Worm (Caenorhabditis elegans) whole organism, L2 larva: ENCODE data around the gene T14B4.20.

Source experiments
- C34F6.9 ChIP-seq: fragments of 150-350 bp; optimal IDR thresholded peaks from 2 replicates; lab custom pipeline; 2014; ENCODE audit warnings: missing biosample characterization, missing genetic modification characterization
- F13H6.1 ChIP-seq: sonication (generic microtip); optimal IDR thresholded peaks from 2 replicates; lab custom pipeline; 2016; ENCODE audit warnings: missing genetic modification characterization, missing compliant biosample characterization
- R02D3.7 ChIP-seq: fragments of 150-350 bp; optimal IDR thresholded peaks from 2 replicates; lab custom pipeline; 2014; ENCODE audit warnings: missing biosample characterization, missing genetic modification characterization
- Y55F3AM.14 ChIP-seq: fragments of 200-800 bp; sonication (Bioruptor generic); optimal IDR thresholded peaks from 2 replicates; lab custom pipeline; 2018; ENCODE audit warnings: mild to moderate bottlenecking, missing genetic modification characterization, missing compliant biosample characterization
- alr-1 ChIP-seq: fragments of 150-350 bp; optimal IDR thresholded peaks from 2 replicates; lab custom pipeline; 2014; ENCODE audit warnings: missing biosample characterization, missing genetic modification characterization
- aly-2 ChIP-seq: fragments of 150-350 bp; optimal IDR thresholded peaks from 2 replicates; lab custom pipeline; 2014; ENCODE audit warnings: missing biosample characterization, missing genetic modification characterization
- blmp-1 ChIP-seq: sonication (generic microtip); optimal IDR thresholded peaks from 2 replicates; lab custom pipeline; 2017; ENCODE audit warnings: missing genetic modification characterization, mild to moderate bottlenecking, missing compliant biosample characterization, antibody characterized with exemption, moderate library complexity; ENCODE audit not compliant: insufficient read depth
- ceh-16 ChIP-seq: fragments of 150-350 bp; optimal IDR thresholded peaks from 2 replicates; lab custom pipeline; 2014; ENCODE audit warnings: missing biosample characterization, missing genetic modification characterization
- ceh-82 ChIP-seq: fragments of 150-350 bp; optimal IDR thresholded peaks from 2 replicates; lab custom pipeline; 2014; ENCODE audit warnings: missing biosample characterization, missing genetic modification characterization
- crh-2 ChIP-seq: sonication (generic microtip); optimal IDR thresholded peaks from 2 replicates; lab custom pipeline; 2017; ENCODE audit warnings: missing biosample characterization, missing genetic modification characterization
- dmd-4 ChIP-seq: sonication (generic microtip); optimal IDR thresholded peaks from 2 replicates; lab custom pipeline; 2017; ENCODE audit warnings: missing biosample characterization, missing genetic modification characterization
- egl-27 ChIP-seq: sonication (generic microtip); optimal IDR thresholded peaks from 3 replicates; lab custom pipeline; 2017; ENCODE audit warnings: missing biosample characterization, missing genetic modification reagents, missing genetic modification characterization
- elt-1 ChIP-seq: fragments of 150-350 bp; optimal IDR thresholded peaks from 2 replicates; lab custom pipeline; 2014; ENCODE audit warnings: missing biosample characterization, missing genetic modification characterization
- elt-3 ChIP-seq: sonication (generic microtip); optimal IDR thresholded peaks from 2 replicates; lab custom pipeline; 2017; ENCODE audit warnings: missing biosample characterization, missing genetic modification characterization
- gmeb-1 ChIP-seq: fragments of 150-350 bp; optimal IDR thresholded peaks from 2 replicates; lab custom pipeline; 2014; ENCODE audit warnings: missing biosample characterization, missing genetic modification characterization
- lin-11 ChIP-seq: fragments of 150-350 bp; sonication (generic microtip); optimal IDR thresholded peaks from 2 replicates; lab custom pipeline; 2014; ENCODE audit warnings: missing biosample characterization, missing genetic modification characterization, inconsistent platforms, mixed read lengths
- lin-13 ChIP-seq: fragments of 150-350 bp; optimal IDR thresholded peaks from 2 replicates; lab custom pipeline; 2014; ENCODE audit warnings: missing biosample characterization, missing genetic modification reagents, missing genetic modification characterization
- lin-39 ChIP-seq: fragments of 150-350 bp; optimal IDR thresholded peaks from 2 replicates; lab custom pipeline; 2014; ENCODE audit warnings: missing biosample characterization, missing genetic modification reagents, missing genetic modification characterization
- lsy-2 ChIP-seq, 2 experiments: fragments of 150-350 bp in 1 of 2; sonication (generic microtip) in 1 of 2; optimal IDR thresholded peaks; 2 replicates each; lab custom pipeline; 2014 to 2017; ENCODE audit warnings: missing biosample characterization in 2 of 2, missing genetic modification characterization in 2 of 2
- mab-5 ChIP-seq: fragments of 150-350 bp; optimal IDR thresholded peaks from 2 replicates; lab custom pipeline; 2014; ENCODE audit warnings: missing biosample characterization, missing genetic modification characterization
- mdl-1 ChIP-seq, 2 experiments: fragments of 150-350 bp in 1 of 2; sonication (generic microtip) in 1 of 2; optimal IDR thresholded peaks; 2 replicates each; lab custom pipeline; 2017; ENCODE audit warnings: missing biosample characterization in 2 of 2, missing genetic modification characterization in 2 of 2
- nhr-10 ChIP-seq: sonication (generic microtip); optimal IDR thresholded peaks from 2 replicates; lab custom pipeline; 2017; ENCODE audit warnings: missing biosample characterization, missing genetic modification characterization
- nhr-11 ChIP-seq: fragments of 150-350 bp; optimal IDR thresholded peaks from 2 replicates; lab custom pipeline; 2014; ENCODE audit warnings: missing biosample characterization, missing genetic modification characterization
- nhr-12 ChIP-seq: fragments of 150-350 bp; optimal IDR thresholded peaks from 2 replicates; lab custom pipeline; 2014; ENCODE audit warnings: missing biosample characterization, missing genetic modification characterization
- nhr-129 ChIP-seq: fragments of 150-350 bp; optimal IDR thresholded peaks from 2 replicates; lab custom pipeline; 2014; ENCODE audit warnings: missing biosample characterization, missing genetic modification characterization
- nhr-21 ChIP-seq: fragments of 150-350 bp; optimal IDR thresholded peaks from 2 replicates; lab custom pipeline; 2014; ENCODE audit warnings: missing biosample characterization, missing genetic modification characterization
- nhr-23 ChIP-seq: fragments of 150-350 bp; optimal IDR thresholded peaks from 2 replicates; lab custom pipeline; 2014; ENCODE audit warnings: missing biosample characterization, missing genetic modification reagents, missing genetic modification characterization
- nhr-237 ChIP-seq: fragments of 150-350 bp; optimal IDR thresholded peaks from 2 replicates; lab custom pipeline; 2014; ENCODE audit warnings: missing biosample characterization, missing genetic modification characterization
- nhr-25 ChIP-seq: fragments of 150-350 bp; sonication (generic microtip); optimal IDR thresholded peaks from 3 replicates; lab custom pipeline; 2014; ENCODE audit warnings: missing biosample characterization, missing genetic modification characterization
- nhr-6 ChIP-seq: fragments of 150-350 bp; optimal IDR thresholded peaks from 2 replicates; lab custom pipeline; 2014; ENCODE audit warnings: missing biosample characterization, missing genetic modification characterization
- peb-1 ChIP-seq: fragments of 150-350 bp; optimal IDR thresholded peaks from 2 replicates; lab custom pipeline; 2014; ENCODE audit warnings: missing biosample characterization, missing genetic modification characterization
- sem-4 ChIP-seq: fragments of 150-350 bp; optimal IDR thresholded peaks from 2 replicates; lab custom pipeline; 2014; ENCODE audit warnings: missing biosample characterization, missing genetic modification reagents, missing genetic modification characterization
- sma-3 ChIP-seq: sonication (generic microtip); optimal IDR thresholded peaks from 2 replicates; lab custom pipeline; 2016; ENCODE audit warnings: missing genetic modification reagents, missing genetic modification characterization, missing compliant biosample characterization
- sma-9 ChIP-seq, 2 experiments: fragments of 150-350 bp in 1 of 2; sonication (generic microtip) in 1 of 2; optimal IDR thresholded peaks; 2 replicates each; lab custom pipeline; 2014 to 2016; ENCODE audit warnings: missing genetic modification characterization in 2 of 2, mild to moderate bottlenecking in 1 of 2, missing biosample characterization in 1 of 2, missing compliant biosample characterization in 1 of 2, missing genetic modification reagents in 1 of 2, moderate library complexity in 1 of 2
- snpc-4 ChIP-seq: fragments of 150-350 bp; optimal IDR thresholded peaks from 2 replicates; lab custom pipeline; 2014; ENCODE audit warnings: missing biosample characterization, missing genetic modification characterization
- unc-39 ChIP-seq: fragments of 150-350 bp; optimal IDR thresholded peaks from 2 replicates; lab custom pipeline; 2014; ENCODE audit warnings: missing biosample characterization, missing genetic modification characterization
- unc-55 ChIP-seq: fragments of 150-350 bp; sonication (generic microtip); optimal IDR thresholded peaks from 3 replicates; lab custom pipeline; 2014; ENCODE audit warnings: missing biosample characterization, missing genetic modification reagents, missing genetic modification characterization
- unc-62 ChIP-seq: fragments of 150-350 bp; optimal IDR thresholded peaks from 2 replicates; lab custom pipeline; 2014; ENCODE audit warnings: missing biosample characterization, missing genetic modification reagents, missing genetic modification characterization
- zag-1 ChIP-seq: fragments of 150-350 bp; optimal IDR thresholded peaks from 2 replicates; lab custom pipeline; 2014; ENCODE audit warnings: missing biosample characterization, missing genetic modification characterization
- ztf-1 ChIP-seq: fragments of 200-800 bp; sonication (Bioruptor generic); conservative IDR thresholded peaks from 2 replicates; pipeline ENCODE4 v1.3.6; 2022; ENCODE audit warnings: missing genetic modification characterization, missing compliant biosample characterization
- ztf-11 ChIP-seq: sonication (generic microtip); optimal IDR thresholded peaks from 2 replicates; lab custom pipeline; 2017; ENCODE audit warnings: missing biosample characterization, missing genetic modification characterization
- ztf-4 ChIP-seq: fragments of 150-350 bp; optimal IDR thresholded peaks from 2 replicates; lab custom pipeline; 2014; ENCODE audit warnings: missing biosample characterization, missing genetic modification characterization

Gene T14B4.20

DNA sequence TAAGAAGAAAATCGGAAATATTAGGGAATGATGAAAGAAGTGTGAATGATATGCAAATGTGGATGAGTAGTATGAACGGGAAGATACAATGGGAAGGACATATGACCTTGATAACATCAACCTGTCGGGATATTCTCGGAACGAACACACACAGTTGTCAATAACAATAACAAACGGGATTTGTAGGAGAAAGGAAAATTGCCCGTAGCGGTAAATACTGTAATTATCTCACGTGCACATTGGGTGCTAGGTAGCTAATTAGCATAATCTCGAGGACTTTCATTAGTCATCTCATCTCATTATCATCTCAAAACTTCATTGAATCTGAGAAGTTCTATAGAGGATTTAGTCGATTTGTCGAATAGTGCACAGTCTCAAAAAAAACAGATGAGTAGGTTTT lies 3.7 kb upstream of the T14B4.20 start:
- TF ChIP-seq ztf-11 (no peak), dmd-4 (tag; lab: Kevin White, UChicago) (no peak), ceh-82 (tag; lab: Kevin White, UChicago) (no peak), elt-1 (no peak), nhr-6 (tag; lab: Kevin White, UChicago) (no peak), unc-55 (GFP tag; lab: Kevin White, UChicago) (no peak), ceh-16 (tag; lab: Kevin White, UChicago) (no peak), nhr-10 (tag; lab: Kevin White, UChicago) (no peak), F13H6.1 (tag; lab: Kevin White, UChicago) (no peak), nhr-12 (tag; lab: Kevin White, UChicago) (no peak), nhr-25 (tag; lab: Kevin White, UChicago) (no peak), nhr-21 (no peak), ztf-4 (tag; lab: Kevin White, UChicago) (no peak), lin-13 (no peak), unc-39 (no peak), mdl-1 (tag; optimal IDR thresholded peaks at IDR 0.05; lab: Kevin White, UChicago) (no peak), nhr-129 (tag; lab: Kevin White, UChicago) (no peak), gmeb-1 (no peak), sma-9 (GFP tag; optimal IDR thresholded peaks at IDR 0.05; lab: Kevin White, UChicago) (no peak), sma-9 (tag; optimal IDR thresholded peaks at IDR 0.05; lab: Kevin White, UChicago) (no peak), egl-27 (tag; lab: Kevin White, UChicago) (no peak)

DNA sequence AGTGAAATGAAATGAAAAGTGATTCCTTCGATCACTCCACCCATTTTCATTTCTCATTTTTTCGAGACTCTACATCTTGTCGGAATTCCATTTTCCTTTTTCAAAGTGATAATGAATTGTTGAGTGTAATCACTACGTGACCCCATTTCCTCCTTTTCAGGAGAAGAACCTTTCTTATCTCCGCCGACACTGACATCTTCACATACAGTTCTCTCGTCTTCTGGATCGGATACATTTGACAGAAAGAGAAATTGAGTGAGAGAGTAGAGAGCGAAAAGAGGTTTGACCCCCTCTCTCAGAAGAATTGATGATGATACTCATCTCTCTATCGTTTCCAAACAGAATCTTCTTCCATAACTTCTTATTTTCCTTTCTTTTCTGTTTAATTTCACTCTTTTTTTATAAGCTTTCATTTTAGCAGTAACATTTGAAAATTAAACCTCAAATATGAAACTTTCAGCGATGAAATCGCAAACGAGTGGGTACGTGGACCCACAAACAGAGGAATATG lies 2.8 kb upstream of the T14B4.20 start, which contains the start of gene dpy-2:
Gene dpy-2, plus strand, starts transcription at position 461 of the 511 bp plus-strand sequence.
- TF ChIP-seq nhr-21 = peak; percentile 44
- peak; percentile 67 for TF ChIP-seq blmp-1
- no peak for TF ChIP-seq gmeb-1

DNA sequence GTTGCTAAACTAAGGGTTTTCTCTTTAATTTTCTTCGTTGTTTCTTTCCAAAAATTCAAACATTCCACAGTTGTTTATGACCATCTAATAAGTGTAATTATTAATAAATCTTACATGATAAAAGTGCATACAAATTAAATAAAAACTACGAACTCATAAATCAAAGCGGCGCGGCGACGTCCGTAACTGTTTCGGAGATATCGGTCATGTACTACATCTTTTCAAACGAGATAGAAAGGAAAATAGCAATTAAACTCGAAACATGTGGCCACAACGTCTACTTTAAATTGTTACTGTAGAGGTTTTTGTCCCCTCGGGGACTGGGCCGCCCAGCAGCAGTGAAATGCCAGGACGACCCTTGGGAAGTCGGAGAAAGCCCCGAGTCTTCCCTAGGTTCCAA lies 848 bp upstream of the T14B4.20 start:
- TF ChIP-seq mdl-1 (tag; optimal IDR thresholded peaks at IDR 0.05; lab: Kevin White, UChicago) (no peak), sma-9 (GFP tag; optimal IDR thresholded peaks at IDR 0.05; lab: Kevin White, UChicago) (peak; percentile 59), sma-9 (tag; optimal IDR thresholded peaks at IDR 0.05; lab: Kevin White, UChicago) (no peak), nhr-21 (peak; percentile 42)
- TF ChIP-seq, all 48 proteins: peak for 2

DNA sequence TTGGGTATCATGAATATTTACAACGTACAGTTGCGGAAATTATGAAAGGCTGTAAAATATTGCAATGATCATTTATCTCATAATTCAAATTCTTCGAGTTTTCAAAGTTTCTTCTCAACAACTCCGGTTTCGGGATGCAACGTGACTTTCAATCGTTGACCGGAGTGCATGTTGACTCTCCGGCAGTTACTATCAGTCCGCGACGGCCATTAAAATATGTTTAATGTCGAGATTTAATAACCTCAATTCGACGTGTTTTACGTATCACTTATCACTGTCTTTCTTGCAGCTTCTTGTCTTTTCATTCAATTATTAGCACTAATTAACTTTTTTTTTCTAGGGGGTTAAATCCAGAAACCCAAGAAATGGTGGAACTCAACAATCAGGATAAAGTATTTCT lies 1.5 kb downstream of the T14B4.20 start, which contains the start of gene tsp-10:
Gene tsp-10, plus strand, starts transcription at position 366 of the 400 bp plus-strand sequence.
- TF ChIP-seq nhr-21 (no peak), gmeb-1 (no peak)

DNA sequence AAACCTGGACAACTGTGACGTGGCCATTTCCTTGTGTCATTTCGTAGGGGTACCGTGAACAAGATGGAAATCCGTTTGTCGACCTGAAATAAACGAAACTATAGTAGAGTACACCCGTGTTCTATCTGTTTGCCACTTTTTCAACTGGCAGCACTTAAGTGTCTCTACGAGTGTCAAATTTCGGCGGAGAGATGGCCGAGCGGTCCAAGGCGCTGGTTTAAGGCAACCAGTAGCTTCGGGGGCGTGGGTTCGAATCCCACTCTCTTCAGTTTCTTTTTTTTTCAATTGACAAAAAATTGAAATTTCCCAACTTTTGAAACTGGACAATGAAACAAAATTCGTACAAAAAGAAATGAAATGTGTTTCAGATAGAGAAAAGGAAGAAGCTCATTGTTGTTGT lies 4.9 kb downstream of the T14B4.20 start:
- TF ChIP-seq lsy-2 (tag; optimal IDR thresholded peaks at IDR 0.05; lab: Kevin White, UChicago) = peak in 1 of 2 experiments; percentile 39
- no peak for TF ChIP-seq dmd-4 (tag; lab: Kevin White, UChicago)
- TF ChIP-seq C34F6.9 = peak; percentile 23
- TF ChIP-seq nhr-25 (tag; lab: Kevin White, UChicago) = no peak
- peak; percentile 30 for TF ChIP-seq crh-2 (tag; lab: Kevin White, UChicago)
- TF ChIP-seq zag-1 (tag; lab: Kevin White, UChicago) = no peak
- TF ChIP-seq egl-27 (tag; lab: Kevin White, UChicago) = no peak
- peak; percentile 26 for TF ChIP-seq gmeb-1
- no peak for TF ChIP-seq ztf-11
- TF ChIP-seq lin-39 = no peak
- no peak for TF ChIP-seq nhr-23
- TF ChIP-seq ceh-16 (tag; lab: Kevin White, UChicago) = no peak
- TF ChIP-seq sem-4 (tag; lab: Kevin White, UChicago) = no peak
- TF ChIP-seq elt-1 = no peak
- TF ChIP-seq nhr-10 (tag; lab: Kevin White, UChicago) = no peak
- no peak for TF ChIP-seq Y55F3AM.14 (GFP tag; lab: Kevin White, UChicago)
- no peak for TF ChIP-seq ztf-4 (tag; lab: Kevin White, UChicago)
- TF ChIP-seq nhr-21 = no peak
- TF ChIP-seq ztf-1 (GFP tag; lab: Robert Waterston, UW) = no peak
- peak; percentile 3 for TF ChIP-seq F13H6.1 (tag; lab: Kevin White, UChicago)
- no peak for TF ChIP-seq nhr-237 (tag; lab: Kevin White, UChicago)
- no peak for TF ChIP-seq blmp-1
- TF ChIP-seq nhr-11 = no peak
- no peak for TF ChIP-seq alr-1 (tag; lab: Kevin White, UChicago)
- TF ChIP-seq aly-2 (tag; lab: Kevin White, UChicago) = no peak
- TF ChIP-seq lin-11 (tag; lab: Kevin White, UChicago) = no peak
- no peak for TF ChIP-seq mdl-1 (tag; optimal IDR thresholded peaks at IDR 0.05; lab: Kevin White, UChicago)
- peak; percentile 17 for TF ChIP-seq snpc-4
- TF ChIP-seq mab-5 (tag; lab: Kevin White, UChicago) = no peak
- TF ChIP-seq R02D3.7 (tag; lab: Kevin White, UChicago) = no peak
- peak; percentile 14 for TF ChIP-seq lin-13
- no peak for TF ChIP-seq peb-1 (tag; lab: Kevin White, UChicago)
- no peak for TF ChIP-seq unc-39
- no peak for TF ChIP-seq unc-55 (GFP tag; lab: Kevin White, UChicago)
- no peak for TF ChIP-seq sma-3
- TF ChIP-seq ceh-82 (tag; lab: Kevin White, UChicago) = no peak
- TF ChIP-seq unc-62 (GFP tag; lab: Kevin White, UChicago) = no peak
- TF ChIP-seq nhr-6 (tag; lab: Kevin White, UChicago) = no peak
- TF ChIP-seq elt-3 (tag; lab: Kevin White, UChicago) = no peak
